Fruit fly (Drosophila melanogaster) whole organism, embryonic: ENCODE results near the gene CG32686.
A peak's percentile ranks its signal among the peaks of the same experiment; 100 is the strongest.

Source experiments
- Atf3 ChIP-seq: fragments of 200-800 bp; sonication (Bioruptor generic); optimal IDR thresholded peaks from 3 replicates; lab custom pipeline; 2016; ENCODE audit warnings: missing biosample characterization, missing genetic modification characterization
- Bdp1 ChIP-seq: fragments of 200-800 bp; sonication (Bioruptor generic); optimal IDR thresholded peaks from 3 replicates; lab custom pipeline; 2016; ENCODE audit warnings: missing biosample characterization, missing genetic modification characterization
- Blimp-1 ChIP-seq: fragments of 200-800 bp; sonication (Bioruptor generic); optimal IDR thresholded peaks from 3 replicates; lab custom pipeline; 2018; ENCODE audit warnings: missing biosample characterization, missing genetic modification characterization, mild to moderate bottlenecking, moderate library complexity, missing genetic modification reagents
- CG10267 ChIP-seq: fragments of 200-800 bp; sonication (Bioruptor generic); optimal IDR thresholded peaks from 2 replicates; lab custom pipeline; 2018; ENCODE audit warnings: missing biosample characterization, mild to moderate bottlenecking, missing genetic modification characterization, moderate library complexity
- CG10543 ChIP-seq: fragments of 200-800 bp; sonication (Bioruptor generic); optimal IDR thresholded peaks from 3 replicates; lab custom pipeline; 2017; ENCODE audit warnings: missing biosample characterization, mild to moderate bottlenecking, missing genetic modification characterization, moderate library complexity
- CG13296 ChIP-seq: fragments of 200-800 bp; sonication (Bioruptor generic); optimal IDR thresholded peaks from 3 replicates; lab custom pipeline; 2018; ENCODE audit warnings: missing biosample characterization, mild to moderate bottlenecking, missing genetic modification characterization
- CG16863 ChIP-seq: fragments of 200-800 bp; sonication (Bioruptor generic); optimal IDR thresholded peaks from 3 replicates; lab custom pipeline; 2016; ENCODE audit warnings: missing biosample characterization, missing genetic modification characterization
- CG17361 ChIP-seq: fragments of 200-800 bp; sonication (Bioruptor generic); IDR thresholded peaks from 3 replicates; pipeline ENCODE4 v1.3.6; 2022; ENCODE audit warnings: missing biosample characterization, missing genetic modification characterization
- CG2678 ChIP-seq: fragments of 200-800 bp; sonication (Bioruptor generic); optimal IDR thresholded peaks from 3 replicates; lab custom pipeline; 2019; ENCODE audit warnings: missing biosample characterization, mild to moderate bottlenecking, missing genetic modification characterization, moderate library complexity
- CG2889 ChIP-seq: fragments of 200-800 bp; sonication (Bioruptor generic); IDR thresholded peaks from 3 replicates; pipeline ENCODE4 v1.3.6; 2022; ENCODE audit warnings: missing biosample characterization, missing genetic modification characterization
- CG33557 ChIP-seq: fragments of 200-800 bp; sonication (Bioruptor generic); optimal IDR thresholded peaks from 2 replicates; lab custom pipeline; 2019; ENCODE audit warnings: missing biosample characterization, mild to moderate bottlenecking, missing genetic modification characterization, moderate library complexity
- CG34422 ChIP-seq: fragments of 200-800 bp; sonication (Bioruptor generic); IDR thresholded peaks from 3 replicates; pipeline ENCODE4 v1.3.6; 2022; ENCODE audit warnings: missing biosample characterization, missing genetic modification characterization
- D ChIP-seq, 2 experiments: fragments of 200-800 bp in 1 of 2; fragments of >200 bp in 1 of 2; sonication (Bioruptor generic) in 1 of 2; optimal IDR thresholded peaks; 2 replicates in 1 of 2; 3 replicates in 1 of 2; lab custom pipeline; 2017; ENCODE audit warnings: mild to moderate bottlenecking in 1 of 2, missing biosample characterization in 1 of 2, missing genetic modification characterization in 1 of 2, missing genetic modification reagents in 1 of 2
- Doc3 ChIP-seq: fragments of 200-800 bp; sonication (Bioruptor generic); IDR thresholded peaks from 3 replicates; pipeline ENCODE4 v1.3.6; 2022; ENCODE audit warnings: missing biosample characterization, missing genetic modification characterization; ENCODE audit not compliant: partially characterized antibody
- Elba2 ChIP-seq: fragments of 200-800 bp; sonication (Bioruptor generic); optimal IDR thresholded peaks from 3 replicates; lab custom pipeline; 2016; ENCODE audit warnings: missing biosample characterization, missing genetic modification characterization
- Fer1 ChIP-seq: fragments of 200-800 bp; sonication (Bioruptor generic); optimal IDR thresholded peaks from 2 replicates; lab custom pipeline; 2017; ENCODE audit warnings: missing biosample characterization, mild to moderate bottlenecking, missing genetic modification characterization
- HHEX ChIP-seq: fragments of 200-800 bp; sonication (Bioruptor generic); optimal IDR thresholded peaks from 3 replicates; lab custom pipeline; 2017; ENCODE audit warnings: missing biosample characterization, mild to moderate bottlenecking, missing genetic modification characterization, missing genetic modification reagents
- HLH4C ChIP-seq: fragments of 200-800 bp; sonication (Bioruptor generic); IDR thresholded peaks from 3 replicates; pipeline ENCODE4 v1.3.6; 2022; ENCODE audit warnings: missing biosample characterization, missing genetic modification characterization; ENCODE audit not compliant: partially characterized antibody
- Med ChIP-seq: fragments of 200-800 bp; sonication (Bioruptor generic); peaks from one replicate; lab custom pipeline; 2016; ENCODE audit warnings: missing biosample characterization, missing genetic modification characterization, mild to moderate bottlenecking, inconsistent platforms, moderate library complexity
- Myb ChIP-seq: fragments of 200-800 bp; sonication (Bioruptor generic); optimal IDR thresholded peaks from 2 replicates; lab custom pipeline; 2016; ENCODE audit warnings: missing biosample characterization, missing genetic modification characterization
- Oli ChIP-seq: fragments of 200-800 bp; sonication (Bioruptor generic); optimal IDR thresholded peaks from 2 replicates; lab custom pipeline; 2018; ENCODE audit warnings: missing biosample characterization, mild to moderate bottlenecking, missing genetic modification characterization, moderate library complexity
- PHDP ChIP-seq: fragments of 200-800 bp; sonication (Bioruptor generic); optimal IDR thresholded peaks from 3 replicates; lab custom pipeline; 2018; ENCODE audit warnings: missing biosample characterization, mild to moderate bottlenecking, missing genetic modification characterization, moderate library complexity
- Pdp1 ChIP-seq, 2 experiments: fragments of 200-800 bp; sonication (Bioruptor generic); optimal IDR thresholded peaks; 3 replicates each; lab custom pipeline; 2016; ENCODE audit warnings: missing biosample characterization in 2 of 2, missing genetic modification characterization in 2 of 2, mild to moderate bottlenecking in 1 of 2, moderate library complexity in 1 of 2
- ara ChIP-seq: fragments of 200-800 bp; sonication (Bioruptor generic); IDR thresholded peaks from 2 replicates; pipeline ENCODE4 v1.3.6; 2022; ENCODE audit warnings: missing biosample characterization, missing genetic modification characterization
- ato ChIP-seq: fragments of 200-800 bp; sonication (Bioruptor generic); IDR thresholded peaks from 2 replicates; pipeline ENCODE4 v1.3.6; 2022; ENCODE audit warnings: missing biosample characterization, missing genetic modification characterization; ENCODE audit not compliant: partially characterized antibody
- chinmo ChIP-seq: fragments of 200-800 bp; sonication (Bioruptor generic); IDR thresholded peaks from 4 replicates; pipeline ENCODE4 v1.3.6; 2022; ENCODE audit warnings: missing biosample characterization, missing genetic modification characterization; ENCODE audit not compliant: partially characterized antibody
- chm ChIP-seq: fragments of 200-800 bp; sonication (Bioruptor generic); IDR thresholded peaks from 2 replicates; pipeline ENCODE4 v1.3.6; 2022; ENCODE audit warnings: missing biosample characterization, missing genetic modification characterization
- crol ChIP-seq: fragments of 200-800 bp; sonication (Bioruptor generic); IDR thresholded peaks from 2 replicates; pipeline ENCODE4 v1.3.6; 2022; ENCODE audit warnings: missing biosample characterization, missing genetic modification characterization
- cwo ChIP-seq: fragments of 200-800 bp; sonication (Bioruptor generic); optimal IDR thresholded peaks from 3 replicates; lab custom pipeline; 2017; ENCODE audit warnings: missing biosample characterization, missing genetic modification characterization, mild to moderate bottlenecking, moderate library complexity, missing genetic modification reagents
- dmrt11E ChIP-seq: fragments of 200-800 bp; sonication (Bioruptor generic); optimal IDR thresholded peaks from 3 replicates; lab custom pipeline; 2018; ENCODE audit warnings: missing biosample characterization, mild to moderate bottlenecking, missing genetic modification characterization, moderate library complexity
- dmrt99B ChIP-seq: fragments of 200-800 bp; sonication (Bioruptor generic); optimal IDR thresholded peaks from 2 replicates; lab custom pipeline; 2018; ENCODE audit warnings: missing biosample characterization, mild to moderate bottlenecking, missing genetic modification characterization, moderate library complexity
- dpn ChIP-seq, 2 experiments: fragments of 200-800 bp; sonication (Bioruptor generic); optimal IDR thresholded peaks; 3 replicates each; lab custom pipeline; 2016; ENCODE audit warnings: missing biosample characterization in 2 of 2, missing genetic modification characterization in 2 of 2
- esg ChIP-seq: fragments of 200-800 bp; sonication (Bioruptor generic); conservative IDR thresholded peaks from 2 replicates; pipeline ENCODE4 v1.3.6; 2022; ENCODE audit warnings: missing biosample characterization, missing genetic modification characterization
- exex ChIP-seq: fragments of 200-800 bp; sonication (Bioruptor generic); optimal IDR thresholded peaks from 4 replicates; lab custom pipeline; 2018; ENCODE audit warnings: missing biosample characterization, mild to moderate bottlenecking, missing genetic modification characterization, moderate library complexity
- gem ChIP-seq: fragments of 200-800 bp; sonication (Bioruptor generic); optimal IDR thresholded peaks from 2 replicates; lab custom pipeline; 2019; ENCODE audit warnings: missing biosample characterization, mild to moderate bottlenecking, missing genetic modification characterization, moderate library complexity
- gfzf ChIP-seq: fragments of 200-800 bp; sonication (Bioruptor generic); optimal IDR thresholded peaks from 2 replicates; lab custom pipeline; 2016; ENCODE audit warnings: missing biosample characterization, mild to moderate bottlenecking, missing genetic modification characterization, moderate library complexity
- hb ChIP-seq: fragments of 200-800 bp; sonication (Bioruptor generic); IDR thresholded peaks from 3 replicates; pipeline ENCODE4 v1.3.6; 2022; ENCODE audit warnings: missing biosample characterization, missing genetic modification characterization; ENCODE audit not compliant: partially characterized antibody
- insv ChIP-seq, 2 experiments: fragments of 200-800 bp; sonication (Bioruptor generic); optimal IDR thresholded peaks; 3 replicates each; lab custom pipeline; 2016 to 2018; ENCODE audit warnings: missing biosample characterization in 2 of 2, missing genetic modification characterization in 2 of 2
- psq ChIP-seq: fragments of 200-800 bp; sonication (Bioruptor generic); optimal IDR thresholded peaks from 2 replicates; lab custom pipeline; 2017; ENCODE audit warnings: missing biosample characterization, missing genetic modification characterization
- sd ChIP-seq: fragments of 200-800 bp; sonication (Bioruptor generic); optimal IDR thresholded peaks from 3 replicates; lab custom pipeline; 2018; ENCODE audit warnings: missing biosample characterization, mild to moderate bottlenecking, missing genetic modification characterization, moderate library complexity
- sens ChIP-seq: fragments of 200-800 bp; sonication (Bioruptor generic); peaks from one replicate; lab custom pipeline; 2016; ENCODE audit warnings: missing biosample characterization, missing genetic modification characterization
- so ChIP-seq: fragments of 200-800 bp; sonication (Bioruptor generic); IDR thresholded peaks from 3 replicates; pipeline ENCODE4 v1.3.6; 2022; ENCODE audit warnings: missing biosample characterization, missing genetic modification characterization
- stc ChIP-seq: fragments of 200-800 bp; sonication (Bioruptor generic); IDR thresholded peaks from 2 replicates; pipeline ENCODE4 v1.3.6; 2022; ENCODE audit warnings: missing biosample characterization, missing genetic modification characterization
- tna ChIP-seq: fragments of 200-800 bp; sonication (Bioruptor generic); IDR thresholded peaks from 2 replicates; pipeline ENCODE4 v1.3.6; 2022; ENCODE audit warnings: missing biosample characterization, missing genetic modification characterization; ENCODE audit not compliant: partially characterized antibody
- trem ChIP-seq: fragments of 200-800 bp; optimal IDR thresholded peaks from 3 replicates; lab custom pipeline; 2019; ENCODE audit warnings: missing biosample characterization, mild to moderate bottlenecking, missing genetic modification characterization, moderate library complexity
- unpg ChIP-seq: fragments of 200-800 bp; sonication (Bioruptor generic); optimal IDR thresholded peaks from 3 replicates; lab custom pipeline; 2018; ENCODE audit warnings: missing biosample characterization, mild to moderate bottlenecking, missing genetic modification characterization, moderate library complexity
- usp ChIP-seq: fragments of >200 bp; optimal IDR thresholded peaks from 2 replicates; lab custom pipeline; 2017; ENCODE audit warnings: missing biosample characterization, missing genetic modification characterization
- wor ChIP-seq: fragments of 200-800 bp; sonication (Bioruptor generic); IDR thresholded peaks from 2 replicates; pipeline ENCODE4 v1.3.6; 2022; ENCODE audit warnings: missing biosample characterization, missing genetic modification characterization
- yki ChIP-seq: fragments of >200 bp; optimal IDR thresholded peaks from 3 replicates; lab custom pipeline; 2018

Gene CG32686

dm6 chrX:10364556-10365227, 10.4 kb downstream of the CG32686 start (continued):
- TF ChIP-seq trem (tag; lab: Kevin White, UChicago) = no peak
- no peak for TF ChIP-seq dmrt99B (tag; lab: Kevin White, UChicago)
- TF ChIP-seq hb = no peak
- no peak for TF ChIP-seq psq (GFP tag; lab: Kevin White, UChicago)
- TF ChIP-seq sens (GFP tag; lab: Kevin White, UChicago) = peak; percentile 57
- no peak for TF ChIP-seq esg (GFP tag; lab: Robert Waterston, UW)
- TF ChIP-seq unpg (GFP tag; lab: Kevin White, UChicago) = peak; percentile 21
- TF ChIP-seq CG2678 (tag; lab: Kevin White, UChicago) = peak; percentile 3
- no peak for TF ChIP-seq HHEX (GFP tag; lab: Kevin White, UChicago)
- no peak for TF ChIP-seq insv (GFP tag; optimal IDR thresholded peaks at IDR 0.05; lab: Kevin White, UChicago)
- no peak for TF ChIP-seq CG17361 (GFP tag; lab: Robert Waterston, UW)
- TF ChIP-seq Bdp1 (GFP tag; lab: Kevin White, UChicago) = no peak
- peak; percentile 3 for TF ChIP-seq CG16863 (GFP tag; lab: Kevin White, UChicago)
- TF ChIP-seq ara (GFP tag; lab: Robert Waterston, UW) = 0 out of 2 replicates have a peak, but pooled peaks have one; percentile 17
- peak; percentile 19 for TF ChIP-seq Blimp-1 (GFP tag; lab: Kevin White, UChicago)
- no peak for TF ChIP-seq HLH4C (GFP tag; lab: Robert Waterston, UW)
- no peak for TF ChIP-seq exex (tag; lab: Kevin White, UChicago)
- TF ChIP-seq PHDP = no peak
- TF ChIP-seq D (optimal IDR thresholded peaks at IDR 0.05; lab: Kevin White, UChicago) = no peak
- TF ChIP-seq D (GFP tag; optimal IDR thresholded peaks at IDR 0.05; lab: Kevin White, UChicago) = peak; percentile 7
- peak; percentile 8 for TF ChIP-seq Myb (GFP tag; lab: Kevin White, UChicago)
- peak; percentile 34 for TF ChIP-seq Med
- TF ChIP-seq Fer1 (GFP tag; lab: Kevin White, UChicago) = no peak
- no peak for TF ChIP-seq wor (GFP tag; lab: Robert Waterston, UW)
- no peak for TF ChIP-seq cwo (GFP tag; lab: Kevin White, UChicago)
- TF ChIP-seq stc (GFP tag; lab: Robert Waterston, UW) = no peak
- no peak for TF ChIP-seq ato (GFP tag; lab: Robert Waterston, UW)
- no peak for TF ChIP-seq gfzf (GFP tag; lab: Kevin White, UChicago)
- no peak for TF ChIP-seq chinmo
- no peak for TF ChIP-seq CG34422 (GFP tag; lab: Robert Waterston, UW)
- TF ChIP-seq tna = no peak
- no peak for TF ChIP-seq Atf3 (GFP tag; lab: Kevin White, UChicago)
- TF ChIP-seq usp (GFP tag; lab: Kevin White, UChicago) = no peak
- no peak for TF ChIP-seq yki
- TF ChIP-seq CG2889 (GFP tag; lab: Robert Waterston, UW) = 0 out of 3 replicates have a peak, but pooled peaks have one; percentile 27
- TF ChIP-seq Pdp1 (GFP tag; optimal IDR thresholded peaks at IDR 0.05; lab: Kevin White, UChicago) = peak in 1 of 2 experiments; percentile 30
- no peak for TF ChIP-seq Oli (tag; lab: Kevin White, UChicago)
- 0 out of 3 replicates have a peak, but pooled peaks have one; percentile 15 for TF ChIP-seq so (GFP tag; lab: Robert Waterston, UW)
- no peak for TF ChIP-seq dpn (GFP tag; optimal IDR thresholded peaks at IDR 0.05; lab: Kevin White, UChicago)
- TF ChIP-seq crol = no peak
- TF ChIP-seq sd = peak; percentile 3
- TF ChIP-seq CG13296 (GFP tag; lab: Kevin White, UChicago) = no peak
- no peak for TF ChIP-seq CG10543 (GFP tag; lab: Kevin White, UChicago)
- TF ChIP-seq CG10267 (tag; lab: Kevin White, UChicago) = no peak
- TF ChIP-seq CG33557 (GFP tag; lab: Kevin White, UChicago) = no peak
- TF ChIP-seq chm = no peak
- peak; percentile 14 for TF ChIP-seq gem (tag; lab: Kevin White, UChicago)
- peak; percentile 23 for TF ChIP-seq dmrt11E (tag; lab: Kevin White, UChicago)
- TF ChIP-seq Elba2 (GFP tag; lab: Kevin White, UChicago) = peak; percentile 96
- no peak for TF ChIP-seq Doc3
